ENCODE assay signal across 5 worm cellular contexts in genomic region chrX:4567110-4567509, ce11.
TF ChIP-seq lines count a peak whose summit lies in the region.

No protein-coding gene starts in this region.

TF ChIP-seq in whole organism, L1 larva, 84 proteins besides CTCF, POLR2A, EP300 and RAD21:
- TF ChIP-seq elt-3 (tag; optimal IDR thresholded peaks at IDR 0.05; lab: Kevin White, UChicago) (no peak), elt-2 (tag; optimal IDR thresholded peaks at IDR 0.05; lab: Kevin White, UChicago) (peak; percentile 67)
TF ChIP-seq in whole organism, L1 larva: peak in this region for 1.

TF ChIP-seq in whole organism, L2 larva, 48 proteins besides CTCF, POLR2A, EP300 and RAD21:
- TF ChIP-seq sma-9 (GFP tag; optimal IDR thresholded peaks at IDR 0.05; lab: Kevin White, UChicago) (peak; percentile 23), sma-9 (tag; optimal IDR thresholded peaks at IDR 0.05; lab: Kevin White, UChicago) (no peak), lin-11 (tag; optimal IDR thresholded peaks at IDR 0.05; lab: Kevin White, UChicago) (no peak), ceh-16 (tag; optimal IDR thresholded peaks at IDR 0.05; lab: Kevin White, UChicago) (no peak), mdl-1 (tag; optimal IDR thresholded peaks at IDR 0.05; lab: Kevin White, UChicago) (no peak), fos-1 (tag; optimal IDR thresholded peaks at IDR 0.05; lab: Kevin White, UChicago) (peak; percentile 29)

TF ChIP-seq in whole organism, L3 larva, 47 proteins besides CTCF, POLR2A, EP300 and RAD21:
- TF ChIP-seq nhr-67 (tag; optimal IDR thresholded peaks at IDR 0.05; lab: Kevin White, UChicago) = no peak
- no peak for TF ChIP-seq unc-39 (tag; optimal IDR thresholded peaks at IDR 0.05; lab: Kevin White, UChicago)
- TF ChIP-seq jun-1 (tag; optimal IDR thresholded peaks at IDR 0.05; lab: Kevin White, UChicago) = peak; percentile 29
- peak; percentile 75 for TF ChIP-seq elt-2 (tag; optimal IDR thresholded peaks at IDR 0.05; lab: Kevin White, UChicago)
- TF ChIP-seq pqm-1 (tag; optimal IDR thresholded peaks at IDR 0.05; lab: Kevin White, UChicago) = peak; percentile 64

TF ChIP-seq in whole organism, L4 larva, 104 proteins besides CTCF, POLR2A, EP300 and RAD21:
- TF ChIP-seq aha-1 (tag; lab: Kevin White, UChicago) = peak; percentile 31
- peak; percentile 53 for TF ChIP-seq nhr-28 (tag; optimal IDR thresholded peaks at IDR 0.05; lab: Kevin White, UChicago)
- no peak for TF ChIP-seq egl-27 (tag; optimal IDR thresholded peaks at IDR 0.05; lab: Kevin White, UChicago)
- TF ChIP-seq mes-2 (tag; optimal IDR thresholded peaks at IDR 0.05; lab: Kevin White, UChicago; ENCODE audit: poor library complexity, severe bottlenecking) = no peak
- TF ChIP-seq dmd-6 (GFP tag; IDR thresholded peaks at IDR 0.05; lab: Robert Waterston, UW) = peak; percentile 83
- TF ChIP-seq madf-9 (GFP tag; conservative IDR thresholded peaks at IDR 0.05; lab: Robert Waterston, UW) = no peak
- no peak for TF ChIP-seq sdz-12 (GFP tag; optimal IDR thresholded peaks at IDR 0.05; lab: Kevin White, UChicago)
- no peak for TF ChIP-seq daf-8 (GFP tag; IDR thresholded peaks at IDR 0.05; lab: Robert Waterston, UW)
- TF ChIP-seq lin-29 (GFP tag; IDR thresholded peaks at IDR 0.05; lab: Robert Waterston, UW) = no peak
- no peak for TF ChIP-seq F26F4.8 (GFP tag; conservative IDR thresholded peaks at IDR 0.05; lab: Robert Waterston, UW)
- no peak for TF ChIP-seq Y75B8A.6 (GFP tag; IDR thresholded peaks at IDR 0.05; lab: Robert Waterston, UW)
- no peak for TF ChIP-seq arid-1 (GFP tag; conservative IDR thresholded peaks at IDR 0.05; lab: Robert Waterston, UW)
- no peak for TF ChIP-seq ceh-44 (GFP tag; IDR thresholded peaks at IDR 0.05; lab: Robert Waterston, UW)
- no peak for TF ChIP-seq nhr-111 (GFP tag; optimal IDR thresholded peaks at IDR 0.05; lab: Kevin White, UChicago)
- peak; percentile 32 for TF ChIP-seq hlh-11 (tag; optimal IDR thresholded peaks at IDR 0.05; lab: Kevin White, UChicago)
- TF ChIP-seq jun-1 (tag; optimal IDR thresholded peaks at IDR 0.05; lab: Kevin White, UChicago) = no peak
- TF ChIP-seq tag-97 (GFP tag; IDR thresholded peaks at IDR 0.05; lab: Robert Waterston, UW) = no peak
- TF ChIP-seq ZK337.2 (GFP tag; IDR thresholded peaks at IDR 0.05; lab: Robert Waterston, UW) = no peak
- TF ChIP-seq lin-1 (GFP tag; IDR thresholded peaks at IDR 0.05; lab: Robert Waterston, UW) = no peak
- TF ChIP-seq php-3 (GFP tag; IDR thresholded peaks at IDR 0.05; lab: Robert Waterston, UW) = no peak
- TF ChIP-seq tra-1 (GFP tag; IDR thresholded peaks at IDR 0.05; lab: Robert Waterston, UW) = 0 out of 2 replicates have a peak, but pooled peaks have one; percentile 7
- TF ChIP-seq R02D3.7 (tag; optimal IDR thresholded peaks at IDR 0.05; lab: Kevin White, UChicago) = no peak
- TF ChIP-seq dve-1 (tag; optimal IDR thresholded peaks at IDR 0.05; lab: Kevin White, UChicago; ENCODE audit: insufficient read depth) = peak; percentile 20
- TF ChIP-seq nhr-25 (tag; optimal IDR thresholded peaks at IDR 0.05; lab: Kevin White, UChicago; ENCODE audit: borderline replicate concordance, insufficient read depth) = no peak
- no peak for TF ChIP-seq T20F7.1 (GFP tag; optimal IDR thresholded peaks at IDR 0.05; lab: Kevin White, UChicago)
- TF ChIP-seq set-16 (GFP tag; IDR thresholded peaks at IDR 0.05; lab: Robert Waterston, UW) = no peak
- TF ChIP-seq lin-15B (tag; optimal IDR thresholded peaks at IDR 0.05; lab: Kevin White, UChicago) = no peak
- TF ChIP-seq hlh-30 (tag; optimal IDR thresholded peaks at IDR 0.05; lab: Kevin White, UChicago; ENCODE audit: insufficient read depth) = no peak
- TF ChIP-seq lin-13 (GFP tag; optimal IDR thresholded peaks at IDR 0.05; lab: Kevin White, UChicago) = no peak
- no peak for TF ChIP-seq D1046.2 (GFP tag; IDR thresholded peaks at IDR 0.05; lab: Robert Waterston, UW)
- no peak for TF ChIP-seq ztf-11 (tag; optimal IDR thresholded peaks at IDR 0.05; lab: Kevin White, UChicago)
- no peak for TF ChIP-seq nhr-77 (tag; optimal IDR thresholded peaks at IDR 0.05; lab: Kevin White, UChicago)
- no peak for TF ChIP-seq nhr-41 (GFP tag; IDR thresholded peaks at IDR 0.05; lab: Robert Waterston, UW)
- TF ChIP-seq pqm-1 (tag; optimal IDR thresholded peaks at IDR 0.05; lab: Kevin White, UChicago) = peak; percentile 70
- TF ChIP-seq zag-1 (tag; optimal IDR thresholded peaks at IDR 0.05; lab: Kevin White, UChicago) = no peak
- TF ChIP-seq dmd-9 (GFP tag; IDR thresholded peaks at IDR 0.05; lab: Robert Waterston, UW) = no peak
- no peak for TF ChIP-seq mxl-2 (GFP tag; conservative IDR thresholded peaks at IDR 0.05; lab: Robert Waterston, UW)
- TF ChIP-seq daf-16 (GFP tag; optimal IDR thresholded peaks at IDR 0.05; lab: Kevin White, UChicago) = no peak
- TF ChIP-seq daf-16 (tag; optimal IDR thresholded peaks at IDR 0.05; lab: Kevin White, UChicago) = peak; percentile 18
- TF ChIP-seq attf-4 (tag; optimal IDR thresholded peaks at IDR 0.05; lab: Kevin White, UChicago) = no peak

TF ChIP-seq in whole organism, young adult, 124 proteins besides CTCF, POLR2A, EP300 and RAD21:
- no peak for TF ChIP-seq atf-7 (tag; optimal IDR thresholded peaks at IDR 0.05; lab: Kevin White, UChicago)
- TF ChIP-seq sdz-38 (tag; optimal IDR thresholded peaks at IDR 0.05; lab: Kevin White, UChicago) = no peak
- TF ChIP-seq rec-8 (tag; optimal IDR thresholded peaks at IDR 0.05; lab: Kevin White, UChicago) = no peak
- TF ChIP-seq pha-4 (tag; optimal IDR thresholded peaks at IDR 0.05; lab: Kevin White, UChicago) = peak; percentile 15
- no peak for TF ChIP-seq lin-40 (tag; optimal IDR thresholded peaks at IDR 0.05; lab: Kevin White, UChicago)
- TF ChIP-seq ztf-25 (GFP tag; IDR thresholded peaks at IDR 0.05; lab: Robert Waterston, UW) = no peak
- TF ChIP-seq nhr-27 (tag; optimal IDR thresholded peaks at IDR 0.05; lab: Kevin White, UChicago) = no peak
- TF ChIP-seq nhr-90 (tag; optimal IDR thresholded peaks at IDR 0.05; lab: Kevin White, UChicago) = no peak
- no peak for TF ChIP-seq ztf-26 (tag; optimal IDR thresholded peaks at IDR 0.05; lab: Kevin White, UChicago)
- TF ChIP-seq B0019.2 (GFP tag; conservative IDR thresholded peaks at IDR 0.05; lab: Robert Waterston, UW) = no peak
- no peak for TF ChIP-seq nfya-2 (GFP tag; IDR thresholded peaks at IDR 0.05; lab: Robert Waterston, UW)
- peak; percentile 74 for TF ChIP-seq nhr-80 (tag; optimal IDR thresholded peaks at IDR 0.05; lab: Kevin White, UChicago)
- no peak for TF ChIP-seq dox-1 (GFP tag; IDR thresholded peaks at IDR 0.05; lab: Robert Waterston, UW)
- TF ChIP-seq ztf-3 (GFP tag; optimal IDR thresholded peaks at IDR 0.05; lab: Kevin White, UChicago) = no peak
TF ChIP-seq in whole organism, young adult: peak in this region for 2.
